Worm (Caenorhabditis elegans): ENCODE measurements around the gene sqt-2.

sqt-2 gene

DNA sequence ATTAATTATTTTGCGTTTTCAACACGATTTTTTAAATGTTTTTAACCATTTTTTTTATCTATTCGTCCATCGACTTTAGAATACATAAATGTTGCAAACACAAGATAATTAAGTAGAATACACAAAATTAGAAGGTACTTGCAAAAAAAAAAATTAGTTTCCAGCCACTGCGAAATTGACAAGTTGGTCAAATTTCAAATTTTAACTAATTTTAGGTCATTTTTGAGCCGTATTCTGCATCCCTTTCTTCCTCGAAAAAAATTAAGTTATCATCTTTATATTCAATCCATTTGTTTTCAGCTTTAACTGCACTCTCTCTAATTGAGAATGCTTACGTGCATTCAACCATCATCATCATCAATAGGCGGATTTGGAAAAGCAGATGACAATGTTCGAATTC, 46.2 kb downstream of the sqt-2 start, which contains the start of gene egl-26:
Gene egl-26, plus strand, starts transcription at position 301 of the 400 bp plus-strand sequence.
- TF ChIP-seq F55B11.4 (tag; optimal IDR thresholded peaks at IDR 0.05; ENCODE audit: borderline replicate concordance, insufficient read depth): no peak
- TF ChIP-seq T26A5.8 (tag; optimal IDR thresholded peaks at IDR 0.05): no peak

DNA sequence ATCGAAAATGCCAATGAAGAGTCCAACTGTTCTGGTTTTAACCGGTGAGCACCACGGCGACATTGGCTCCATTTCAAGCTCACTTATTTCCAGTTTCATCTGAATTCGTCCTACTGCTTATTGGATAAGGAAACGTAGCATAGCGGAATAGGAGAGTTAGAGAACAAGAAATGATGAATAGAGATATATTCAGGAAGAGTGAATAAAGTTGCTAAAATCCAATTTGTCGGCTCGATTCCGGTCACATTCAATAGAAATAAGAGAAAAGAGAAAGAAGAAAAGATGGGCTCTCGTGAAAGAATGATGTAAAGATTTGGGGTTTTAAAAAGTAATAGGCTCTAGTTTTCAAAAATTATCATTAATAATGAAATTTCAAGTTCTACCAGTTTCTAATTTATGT, 50.2 kb downstream of the sqt-2 start:
- no peak for TF ChIP-seq ceh-40 (GFP tag; IDR thresholded peaks at IDR 0.05)
- TF ChIP-seq snpc-1.1 (tag; optimal IDR thresholded peaks at IDR 0.05; ENCODE audit: insufficient read depth): no peak
- TF ChIP-seq aptf-2 (GFP tag; conservative IDR thresholded peaks at IDR 0.05): no peak
- no peak for TF ChIP-seq ama-1 (optimal IDR thresholded peaks at IDR 0.05)
- no peak for TF ChIP-seq ama-1 (GFP tag; optimal IDR thresholded peaks at IDR 0.05)
- no peak for TF ChIP-seq sptf-2 (GFP tag; optimal IDR thresholded peaks at IDR 0.05)

DNA sequence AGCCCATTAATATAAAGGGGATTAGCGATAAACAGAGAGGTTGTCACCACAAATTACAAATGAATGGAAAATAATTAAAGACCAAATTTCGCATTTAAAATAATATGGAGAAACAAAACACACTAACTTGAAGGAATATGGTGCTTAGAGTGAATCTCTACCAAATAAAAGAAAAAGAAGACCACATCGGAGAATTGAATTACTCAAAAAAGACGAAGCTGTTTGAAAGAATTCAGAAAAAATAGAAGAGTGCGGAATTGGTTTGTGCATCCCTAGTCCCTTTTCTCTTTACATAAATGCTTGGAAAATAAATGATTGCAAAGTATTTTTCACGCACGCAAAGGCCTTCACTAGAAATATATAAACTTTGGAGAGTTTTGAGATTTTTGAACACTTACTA, 50.8 kb downstream of the sqt-2 start:
- no peak for TF ChIP-seq Y56A3A.18 (GFP tag; IDR thresholded peaks at IDR 0.05)
- TF ChIP-seq cebp-2 (GFP tag; IDR thresholded peaks at IDR 0.05): no peak
- no peak for TF ChIP-seq egl-18 (GFP tag; IDR thresholded peaks at IDR 0.05)
- no peak for TF ChIP-seq madf-3 (GFP tag; IDR thresholded peaks at IDR 0.05)
- no peak for TF ChIP-seq tbp1 (GFP tag; optimal IDR thresholded peaks at IDR 0.05)
- TF ChIP-seq ccch-3 (GFP tag; optimal IDR thresholded peaks at IDR 0.05): no peak
- no peak for TF ChIP-seq F57C9.4 (tag; optimal IDR thresholded peaks at IDR 0.05)
- no peak for TF ChIP-seq F37B4.10 (GFP tag; IDR thresholded peaks at IDR 0.05)
- no peak for TF ChIP-seq F52B5.7 (tag; optimal IDR thresholded peaks at IDR 0.05)
- TF ChIP-seq athp-1 (tag; optimal IDR thresholded peaks at IDR 0.05): no peak
- no peak for TF ChIP-seq B0336.3 (GFP tag; IDR thresholded peaks at IDR 0.05)
- no peak for TF ChIP-seq dox-1 (GFP tag; IDR thresholded peaks at IDR 0.05)
- TF ChIP-seq dpl-1 (GFP tag; optimal IDR thresholded peaks at IDR 0.05): no peak
- no peak for TF ChIP-seq ceh-27 (GFP tag; optimal IDR thresholded peaks at IDR 0.05)
- TF ChIP-seq ztf-28 (GFP tag; IDR thresholded peaks at IDR 0.05): no peak
- TF ChIP-seq tbx-9 (tag; optimal IDR thresholded peaks at IDR 0.05; ENCODE audit: borderline replicate concordance): no peak
- no peak for TF ChIP-seq chd-7 (tag; optimal IDR thresholded peaks at IDR 0.05)
- no peak for TF ChIP-seq hlh-26 (GFP tag; conservative IDR thresholded peaks at IDR 0.05)
- no peak for TF ChIP-seq sptf-2 (GFP tag; optimal IDR thresholded peaks at IDR 0.05)
- no peak for TF ChIP-seq ztf-18 (tag; optimal IDR thresholded peaks at IDR 0.05)

Measured in whole organism, young adult.